Fruit fly (Drosophila melanogaster): ENCODE measurements around the gene CG14323.

The CG14323 gene

dm6 chr3R:17631176-17631865 lies 9.4 kb upstream of the CG14323 start:
- TF ChIP-seq cic (GFP tag; optimal IDR thresholded peaks at IDR 0.05) (no peak), tj (GFP tag; optimal IDR thresholded peaks at IDR 0.05) (peak; percentile 56), CG11617 (GFP tag; optimal IDR thresholded peaks at IDR 0.05) (no peak), CG14711 (tag; optimal IDR thresholded peaks at IDR 0.05) (no peak), CG33017 (tag; optimal IDR thresholded peaks at IDR 0.05) (no peak), bab1 (GFP tag; optimal IDR thresholded peaks at IDR 0.05) (peak; percentile 40), CG12768 (GFP tag; optimal IDR thresholded peaks at IDR 0.05) (no peak), CG1620 (GFP tag; optimal IDR thresholded peaks at IDR 0.05) (no peak), Crg-1 (GFP tag; optimal IDR thresholded peaks at IDR 0.05) (no peak), CG7045 (GFP tag; optimal IDR thresholded peaks at IDR 0.05) (no peak)

dm6 chr3R:17630417-17630816 lies 8.5 kb upstream of the CG14323 start, which contains the start of gene CG43175:
Gene CG43175 (plus strand): TSS chr3R:17630717.
- TF ChIP-seq kay (GFP tag; ENCODE audit: borderline replicate concordance) = no peak
- TF ChIP-seq Hr96 (GFP tag; optimal IDR thresholded peaks at IDR 0.05) = no peak
- TF ChIP-seq CG12768 (GFP tag; optimal IDR thresholded peaks at IDR 0.05) = no peak
- TF ChIP-seq ovo (GFP tag; optimal IDR thresholded peaks at IDR 0.05) = no peak
- no peak for TF ChIP-seq CG7045 (GFP tag; optimal IDR thresholded peaks at IDR 0.05)
- TF ChIP-seq cic (GFP tag; optimal IDR thresholded peaks at IDR 0.05) = no peak
- TF ChIP-seq cnc (optimal IDR thresholded peaks at IDR 0.05) = no peak

- no peak for TF ChIP-seq Clk (GFP tag; optimal IDR thresholded peaks at IDR 0.05)
- no peak for TF ChIP-seq CG14711 (tag; optimal IDR thresholded peaks at IDR 0.05)
- no peak for TF ChIP-seq CG1620 (GFP tag; optimal IDR thresholded peaks at IDR 0.05)
- TF ChIP-seq ovo (GFP tag; optimal IDR thresholded peaks at IDR 0.05) = no peak
- no peak for TF ChIP-seq toe (GFP tag; optimal IDR thresholded peaks at IDR 0.05)
- no peak for TF ChIP-seq Mnt (GFP tag; optimal IDR thresholded peaks at IDR 0.05)
- TF ChIP-seq pad (GFP tag; optimal IDR thresholded peaks at IDR 0.05) = no peak
- no peak for TF ChIP-seq Hr96 (GFP tag; optimal IDR thresholded peaks at IDR 0.05)
- TF ChIP-seq kay (GFP tag; ENCODE audit: borderline replicate concordance) = no peak
- TF ChIP-seq CG11617 (GFP tag; optimal IDR thresholded peaks at IDR 0.05) = no peak
- no peak for TF ChIP-seq CG7101 (tag; optimal IDR thresholded peaks at IDR 0.05)
- no peak for TF ChIP-seq cic (GFP tag; optimal IDR thresholded peaks at IDR 0.05)
- no peak for TF ChIP-seq bab1 (GFP tag; optimal IDR thresholded peaks at IDR 0.05)
- TF ChIP-seq tj (GFP tag; optimal IDR thresholded peaks at IDR 0.05) = no peak
- no peak for TF ChIP-seq CG12768 (GFP tag; optimal IDR thresholded peaks at IDR 0.05)
- TF ChIP-seq CG33017 (tag; optimal IDR thresholded peaks at IDR 0.05) = no peak
- TF ChIP-seq CG7045 (GFP tag; optimal IDR thresholded peaks at IDR 0.05) = no peak
- TF ChIP-seq Crg-1 (GFP tag; optimal IDR thresholded peaks at IDR 0.05) = no peak
- TF ChIP-seq cnc (optimal IDR thresholded peaks at IDR 0.05) = no peak
Measured at dm6 chr3R:17626827-17627226, 4.9 kb upstream of the CG14323 start, which contains the start of gene CG14325. Gene CG14325 (plus strand): TSS chr3R:17627127.

DNA sequence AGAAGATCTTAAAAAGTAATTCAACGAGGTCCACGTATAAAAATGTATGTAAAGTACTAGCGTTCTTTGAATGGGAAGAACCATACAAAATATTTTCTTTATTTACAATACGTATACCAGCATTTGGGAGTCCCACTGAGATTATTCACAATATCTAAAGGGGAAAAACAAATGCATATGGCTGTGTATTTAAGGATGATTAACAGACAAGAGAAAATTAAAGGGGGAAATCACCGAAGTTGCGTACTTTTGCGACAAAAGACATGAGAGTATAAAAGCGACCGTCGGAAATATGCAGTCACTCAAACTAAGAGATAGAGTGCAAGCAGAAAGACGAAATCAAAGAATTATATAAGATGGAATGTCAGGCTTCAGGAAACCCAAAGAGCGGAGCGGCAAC lies 3.1 kb upstream of the CG14323 start, which contains the start of gene AttD:
TSS of gene AttD (plus strand) at position 301 of the 400 bp plus-strand sequence.
- TF ChIP-seq CG12768 (GFP tag; optimal IDR thresholded peaks at IDR 0.05) (no peak), CG7045 (GFP tag; optimal IDR thresholded peaks at IDR 0.05) (no peak), CG11617 (GFP tag; optimal IDR thresholded peaks at IDR 0.05) (no peak), CG1620 (GFP tag; optimal IDR thresholded peaks at IDR 0.05) (no peak), pad (GFP tag; optimal IDR thresholded peaks at IDR 0.05) (no peak), CG14711 (tag; optimal IDR thresholded peaks at IDR 0.05) (no peak), bab1 (GFP tag; optimal IDR thresholded peaks at IDR 0.05) (no peak), CG33017 (tag; optimal IDR thresholded peaks at IDR 0.05) (no peak), Mnt (GFP tag; optimal IDR thresholded peaks at IDR 0.05) (no peak), Hr96 (GFP tag; optimal IDR thresholded peaks at IDR 0.05) (no peak), toe (GFP tag; optimal IDR thresholded peaks at IDR 0.05) (no peak), Crg-1 (GFP tag; optimal IDR thresholded peaks at IDR 0.05) (no peak)

- TF ChIP-seq CG7101 (tag; optimal IDR thresholded peaks at IDR 0.05) (no peak), ovo (GFP tag; optimal IDR thresholded peaks at IDR 0.05) (no peak), tj (GFP tag; optimal IDR thresholded peaks at IDR 0.05) (no peak), CG33017 (tag; optimal IDR thresholded peaks at IDR 0.05) (no peak), CG11617 (GFP tag; optimal IDR thresholded peaks at IDR 0.05) (no peak), Mnt (GFP tag; optimal IDR thresholded peaks at IDR 0.05) (no peak), bab1 (GFP tag; optimal IDR thresholded peaks at IDR 0.05) (no peak), CG12768 (GFP tag; optimal IDR thresholded peaks at IDR 0.05) (no peak), cic (GFP tag; optimal IDR thresholded peaks at IDR 0.05) (no peak)
Measured at dm6 chr3R:17624549-17624948, 2.6 kb upstream of the CG14323 start.

dm6 chr3R:17619726-17620282 lies 2.1 kb downstream of the CG14323 start:
- TF ChIP-seq CG12768 (GFP tag; optimal IDR thresholded peaks at IDR 0.05) (peak; percentile 30), toe (GFP tag; optimal IDR thresholded peaks at IDR 0.05) (no peak), CG33017 (tag; optimal IDR thresholded peaks at IDR 0.05) (peak; percentile 22), bab1 (GFP tag; optimal IDR thresholded peaks at IDR 0.05) (peak; percentile 74), ovo (GFP tag; optimal IDR thresholded peaks at IDR 0.05) (peak; percentile 5), Mnt (GFP tag; optimal IDR thresholded peaks at IDR 0.05) (peak; percentile 6), Crg-1 (GFP tag; optimal IDR thresholded peaks at IDR 0.05) (no peak)

DNA sequence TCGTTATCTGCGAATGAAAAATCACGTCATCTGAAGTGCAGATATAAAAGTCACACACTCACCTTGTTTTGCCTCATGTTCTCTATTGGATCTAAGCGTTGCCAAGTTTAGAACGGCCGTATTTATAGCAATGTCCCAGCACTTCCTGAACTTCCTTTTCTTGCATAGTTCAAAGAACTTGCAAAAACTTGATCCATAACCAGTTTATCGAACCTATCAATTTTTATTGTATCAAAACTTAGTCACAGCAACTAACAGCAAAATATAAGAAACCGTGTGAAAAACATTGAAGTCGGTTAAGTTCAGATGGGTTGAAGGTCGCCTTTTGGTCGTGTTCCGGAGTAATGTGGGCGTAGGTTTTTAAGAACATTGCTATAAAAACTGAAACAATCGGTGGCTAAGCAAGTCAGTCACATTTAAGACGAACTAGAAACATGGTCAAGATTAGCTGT lies 3.2 kb downstream of the CG14323 start, which contains the start of the genes CG14324 and CG14326:
TSS of gene CG14324 (minus strand) at position 101 of the 452 bp plus-strand sequence.
TSS of gene CG14326 (plus strand) at position 402 of the 452 bp plus-strand sequence.
- no peak for TF ChIP-seq Mnt (GFP tag; optimal IDR thresholded peaks at IDR 0.05)
- no peak for TF ChIP-seq Crg-1 (GFP tag; optimal IDR thresholded peaks at IDR 0.05)
- TF ChIP-seq CG11617 (GFP tag; optimal IDR thresholded peaks at IDR 0.05) = no peak
- TF ChIP-seq cnc (optimal IDR thresholded peaks at IDR 0.05) = no peak
- TF ChIP-seq Hr96 (GFP tag; optimal IDR thresholded peaks at IDR 0.05) = no peak
- TF ChIP-seq CG1620 (GFP tag; optimal IDR thresholded peaks at IDR 0.05) = no peak
- TF ChIP-seq bab1 (GFP tag; optimal IDR thresholded peaks at IDR 0.05) = no peak
- TF ChIP-seq CG14711 (tag; optimal IDR thresholded peaks at IDR 0.05) = no peak
- TF ChIP-seq CG33017 (tag; optimal IDR thresholded peaks at IDR 0.05) = no peak
- no peak for TF ChIP-seq cic (GFP tag; optimal IDR thresholded peaks at IDR 0.05)
- TF ChIP-seq CG5204 (GFP tag; optimal IDR thresholded peaks at IDR 0.05) = no peak
- no peak for TF ChIP-seq tj (GFP tag; optimal IDR thresholded peaks at IDR 0.05)
- no peak for TF ChIP-seq toe (GFP tag; optimal IDR thresholded peaks at IDR 0.05)
- TF ChIP-seq CG7045 (GFP tag; optimal IDR thresholded peaks at IDR 0.05) = no peak
- TF ChIP-seq pad (GFP tag; optimal IDR thresholded peaks at IDR 0.05) = no peak
- no peak for TF ChIP-seq CG7101 (tag; optimal IDR thresholded peaks at IDR 0.05)
- no peak for TF ChIP-seq CG12768 (GFP tag; optimal IDR thresholded peaks at IDR 0.05)
- no peak for TF ChIP-seq kay (GFP tag; ENCODE audit: borderline replicate concordance)

All from whole organism, adult.